Worm (Caenorhabditis elegans): ENCODE results near the gene K03B4.2.

DNA sequence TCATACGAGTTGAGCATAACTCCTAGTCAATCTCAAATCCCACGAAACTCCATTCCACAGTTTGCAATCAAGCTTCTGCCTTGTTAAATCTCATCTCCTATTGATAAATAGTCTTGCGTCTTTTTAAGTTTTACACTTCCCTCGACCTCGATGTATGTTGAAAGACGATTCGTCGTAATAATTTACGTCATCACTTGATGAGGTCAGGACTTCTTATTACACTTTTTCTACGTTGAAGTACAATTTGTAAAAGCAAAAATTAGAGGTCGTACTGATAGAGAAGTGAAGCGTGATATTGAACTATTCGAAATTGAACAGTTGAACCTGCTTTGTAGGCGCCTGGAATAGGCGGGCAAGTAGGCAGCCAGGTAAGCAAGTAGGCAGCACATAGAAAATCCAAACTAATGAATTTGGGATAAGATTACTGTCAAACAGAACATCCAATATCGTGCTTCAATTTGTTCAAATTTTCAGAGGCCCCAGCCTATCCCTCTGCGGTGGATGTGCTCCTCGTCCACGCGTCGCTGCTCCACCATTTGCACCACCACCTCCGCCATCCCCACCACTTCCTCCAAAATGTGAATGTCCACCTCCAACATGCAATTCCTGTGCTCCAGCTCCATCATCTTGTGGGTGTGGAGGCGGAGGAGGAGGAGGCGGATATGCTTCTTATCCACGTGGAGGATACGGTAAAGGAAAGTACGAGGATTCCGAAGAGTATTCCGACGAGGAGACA, 38.0 kb upstream of the K03B4.2 start:
- TF ChIP-seq ceh-28 (tag; optimal IDR thresholded peaks at IDR 0.05) (no peak), nhr-25 (tag; optimal IDR thresholded peaks at IDR 0.05) (peak; percentile 80), R02D3.7 (tag; optimal IDR thresholded peaks at IDR 0.05) (no peak), zag-1 (tag; optimal IDR thresholded peaks at IDR 0.05) (no peak), pha-4 (tag; optimal IDR thresholded peaks at IDR 0.05) (no peak), lin-39 (tag; optimal IDR thresholded peaks at IDR 0.05) (no peak), mdl-1 (tag; optimal IDR thresholded peaks at IDR 0.05) (no peak), fkh-10 (GFP tag; optimal IDR thresholded peaks at IDR 0.05) (no peak), lsy-12 (tag; optimal IDR thresholded peaks at IDR 0.05) (no peak)

Data from whole organism, L3 larva.